Fruit fly (Drosophila melanogaster) whole organism, wandering third instar larva: ENCODE measurements around the gene CG9483.

ENCODE experiments used
- Abd-B ChIP-seq: fragments of >200 bp; optimal IDR thresholded peaks from 2 replicates; lab custom pipeline; 2017; ENCODE audit warnings: missing biosample characterization, missing genetic modification characterization
- CG9705 ChIP-seq: fragments of 200-800 bp; sonication (Bioruptor generic); optimal IDR thresholded peaks from 2 replicates; lab custom pipeline; 2018; ENCODE audit warnings: missing biosample characterization, mild to moderate bottlenecking, missing genetic modification characterization
- CrebA ChIP-seq: fragments of 200-800 bp; sonication (Bioruptor generic); optimal IDR thresholded peaks from 2 replicates; lab custom pipeline; 2016; ENCODE audit warnings: missing biosample characterization, mild to moderate bottlenecking, missing genetic modification characterization, borderline replicate concordance
- Dfd ChIP-seq: fragments of >200 bp; optimal IDR thresholded peaks from 2 replicates; lab custom pipeline; 2017; ENCODE audit warnings: missing biosample characterization, missing genetic modification characterization
- Dif ChIP-seq: fragments of 200-275, 200-300 bp; sonication (Bioruptor generic); optimal IDR thresholded peaks from 2 replicates; lab custom pipeline; 2018; ENCODE audit warnings: missing biosample characterization, missing genetic modification characterization; ENCODE audit not compliant: partially characterized antibody
- HLH106 ChIP-seq: fragments of 200-800 bp; optimal IDR thresholded peaks from 3 replicates; lab custom pipeline; 2019; ENCODE audit warnings: missing biosample characterization, mild to moderate bottlenecking, missing genetic modification characterization, moderate library complexity
- Hnf4 ChIP-seq: fragments of 200-800 bp; sonication (Bioruptor generic); optimal IDR thresholded peaks from 2 replicates; lab custom pipeline; 2016; ENCODE audit warnings: missing biosample characterization, mild to moderate bottlenecking, missing genetic modification characterization
- Hr83 ChIP-seq: fragments of 200-300 bp; sonication (Bioruptor generic); optimal IDR thresholded peaks from 2 replicates; lab custom pipeline; 2016; ENCODE audit warnings: missing biosample characterization, mild to moderate bottlenecking, missing genetic modification characterization, moderate library complexity; ENCODE audit not compliant: poor library complexity, severe bottlenecking
- Mio ChIP-seq: sonication (Bioruptor generic); optimal IDR thresholded peaks from 2 replicates; lab custom pipeline; 2016; ENCODE audit warnings: missing biosample characterization, missing genetic modification characterization
- Myc ChIP-seq: fragments of >200 bp; optimal IDR thresholded peaks from 2 replicates; lab custom pipeline; 2017
- N ChIP-seq: fragments of >200 bp; optimal IDR thresholded peaks from 2 replicates; lab custom pipeline; 2018; ENCODE audit warnings: missing biosample characterization, missing external identifiers, missing genetic modification characterization
- OdsH ChIP-seq: fragments of 200-800 bp; sonication (Bioruptor generic); optimal IDR thresholded peaks from 2 replicates; lab custom pipeline; 2016; ENCODE audit warnings: missing biosample characterization, mild to moderate bottlenecking, missing genetic modification characterization
- Sp1 ChIP-seq: fragments of 200-800 bp; sonication (Bioruptor generic); optimal IDR thresholded peaks from 3 replicates; lab custom pipeline; 2019; ENCODE audit warnings: missing biosample characterization, mild to moderate bottlenecking, missing genetic modification characterization, moderate library complexity
- Vsx2 ChIP-seq: fragments of 200-300, 225-300 bp; sonication (Bioruptor generic); optimal IDR thresholded peaks from 2 replicates; lab custom pipeline; 2018; ENCODE audit warnings: missing biosample characterization, missing genetic modification characterization; ENCODE audit not compliant: partially characterized antibody
- br ChIP-seq: fragments of 200-800 bp; sonication (Bioruptor generic); optimal IDR thresholded peaks from 2 replicates; lab custom pipeline; 2016; ENCODE audit warnings: missing biosample characterization, missing genetic modification characterization
- brk ChIP-seq: fragments of 200-800 bp; sonication (Bioruptor generic); optimal IDR thresholded peaks from 2 replicates; lab custom pipeline; 2016; ENCODE audit warnings: missing biosample characterization, mild to moderate bottlenecking, missing genetic modification characterization
- dl ChIP-seq, 2 experiments: fragments of 175-275, 200-275 bp in 1 of 2; fragments of 200-275 bp in 1 of 2; sonication (Bioruptor generic); optimal IDR thresholded peaks; lab custom pipeline; 2018; ENCODE audit warnings: mild to moderate bottlenecking in 2 of 2, missing biosample characterization in 2 of 2, missing genetic modification characterization in 2 of 2, moderate library complexity in 2 of 2; ENCODE audit not compliant: partially characterized antibody in 2 of 2, insufficient read depth in 1 of 2
- dmrt93B ChIP-seq: fragments of 200-800 bp; sonication (Bioruptor generic); optimal IDR thresholded peaks from 2 replicates; lab custom pipeline; 2018; ENCODE audit warnings: missing biosample characterization, mild to moderate bottlenecking, missing genetic modification characterization
- dsf ChIP-seq: sonication (Bioruptor generic); optimal IDR thresholded peaks from 2 replicates; lab custom pipeline; 2016; ENCODE audit warnings: missing biosample characterization, missing genetic modification characterization, borderline replicate concordance
- ey ChIP-seq: fragments of 200-800 bp; sonication (Bioruptor generic); optimal IDR thresholded peaks from 2 replicates; lab custom pipeline; 2016; ENCODE audit warnings: missing biosample characterization, missing genetic modification characterization
- foxo ChIP-seq, 2 experiments: fragments of 200-800 bp; sonication (Bioruptor generic); optimal IDR thresholded peaks; 2 replicates in 1 of 2; 3 replicates in 1 of 2; lab custom pipeline; 2016 to 2017; ENCODE audit warnings: missing biosample characterization in 2 of 2, missing genetic modification characterization in 2 of 2
- fru ChIP-seq: fragments of 200-800 bp; sonication (Bioruptor generic); optimal IDR thresholded peaks from 3 replicates; lab custom pipeline; 2016; ENCODE audit warnings: missing biosample characterization, mild to moderate bottlenecking, missing genetic modification characterization
- h ChIP-seq: fragments of 200-800 bp; sonication (Bioruptor generic); optimal IDR thresholded peaks from 3 replicates; lab custom pipeline; 2016; ENCODE audit warnings: missing biosample characterization, mild to moderate bottlenecking, missing genetic modification characterization
- jim ChIP-seq: fragments of 175-275, 200-325 bp; sonication (Bioruptor generic); optimal IDR thresholded peaks from 2 replicates; lab custom pipeline; 2016; ENCODE audit warnings: missing biosample characterization, mild to moderate bottlenecking, missing genetic modification characterization
- lola ChIP-seq: fragments of >200 bp; optimal IDR thresholded peaks from 2 replicates; lab custom pipeline; 2017; ENCODE audit warnings: missing biosample characterization, missing genetic modification characterization
- pan ChIP-seq: fragments of >200 bp; optimal IDR thresholded peaks from 2 replicates; lab custom pipeline; 2017
- psq ChIP-seq: fragments of 200-800 bp; sonication (Bioruptor generic); optimal IDR thresholded peaks from 3 replicates; lab custom pipeline; 2017; ENCODE audit warnings: missing biosample characterization, mild to moderate bottlenecking, missing genetic modification characterization, moderate library complexity
- rgr ChIP-seq: fragments of 200-800 bp; sonication (Bioruptor generic); optimal IDR thresholded peaks from 3 replicates; lab custom pipeline; 2016; ENCODE audit warnings: missing biosample characterization, mild to moderate bottlenecking, missing genetic modification characterization
- sage ChIP-seq: fragments of 200-800 bp; sonication (Bioruptor generic); optimal IDR thresholded peaks from 2 replicates; lab custom pipeline; 2016; ENCODE audit warnings: missing biosample characterization, mild to moderate bottlenecking, missing genetic modification characterization
- tai ChIP-seq: sonication (Bioruptor generic); optimal IDR thresholded peaks from 2 replicates; lab custom pipeline; 2016; ENCODE audit warnings: missing biosample characterization, missing genetic modification characterization
- usp ChIP-seq: fragments of >200 bp; optimal IDR thresholded peaks from 2 replicates; lab custom pipeline; 2017; ENCODE audit warnings: missing biosample characterization, missing genetic modification characterization
- woc ChIP-seq: sonication (Bioruptor generic); optimal IDR thresholded peaks from 2 replicates; lab custom pipeline; 2016; ENCODE audit warnings: missing biosample characterization, mild to moderate bottlenecking, missing genetic modification characterization

Gene CG9483

dm6 chr2L:8865550-8865949 is 1.0 kb upstream of the CG9483 start, which contains the start of gene CG32983:
Gene CG32983 (plus strand): TSS chr2L:8865850.
- TF ChIP-seq OdsH, result no peak
- TF ChIP-seq N (GFP tag; lab: Kevin White, UChicago), result no peak
- no peak for TF ChIP-seq Myc (lab: Kevin White, UChicago)
- no peak for TF ChIP-seq CrebA
- TF ChIP-seq Hnf4, result no peak
- no peak for TF ChIP-seq jim
- TF ChIP-seq h (GFP tag; lab: Kevin White, UChicago), result no peak
- no peak for TF ChIP-seq fru (GFP tag; lab: Kevin White, UChicago)
- TF ChIP-seq ey, result no peak
- TF ChIP-seq Dif (GFP tag; lab: Kevin White, UChicago), result no peak
- no peak for TF ChIP-seq dl (GFP tag; optimal IDR thresholded peaks at IDR 0.05; lab: Kevin White, UChicago; ENCODE audit: insufficient read depth in 1 of 2, partially characterized antibody in 2 of 2)
- TF ChIP-seq brk (GFP tag; lab: Kevin White, UChicago), result no peak
- TF ChIP-seq Mio, result no peak
- no peak for TF ChIP-seq Abd-B (GFP tag; lab: Kevin White, UChicago)
- no peak for TF ChIP-seq usp (GFP tag; lab: Kevin White, UChicago)
- no peak for TF ChIP-seq Dfd

- no peak for TF ChIP-seq rgr
- no peak for TF ChIP-seq Mio
- TF ChIP-seq Abd-B (GFP tag; lab: Kevin White, UChicago), result no peak
- no peak for TF ChIP-seq tai (GFP tag; lab: Kevin White, UChicago)
- TF ChIP-seq sage (GFP tag; lab: Kevin White, UChicago), result no peak
- no peak for TF ChIP-seq fru (GFP tag; lab: Kevin White, UChicago)
- TF ChIP-seq psq (GFP tag; lab: Kevin White, UChicago), result no peak
- TF ChIP-seq foxo (GFP tag; optimal IDR thresholded peaks at IDR 0.05; lab: Kevin White, UChicago), result no peak
Observed at dm6 chr2L:8871677-8872076, 5.1 kb downstream of the CG9483 start.

- TF ChIP-seq br, result no peak
- TF ChIP-seq brk (GFP tag; lab: Kevin White, UChicago), result no peak
- no peak for TF ChIP-seq Sp1 (GFP tag; lab: Kevin White, UChicago)
- TF ChIP-seq lola (GFP tag; lab: Kevin White, UChicago), result no peak
- TF ChIP-seq CG9705 (GFP tag; lab: Kevin White, UChicago), result no peak
- TF ChIP-seq CrebA, result no peak
- no peak for TF ChIP-seq dmrt93B
- no peak for TF ChIP-seq woc
Observed at dm6 chr2L:8875835-8876234, 9.3 kb downstream of the CG9483 start.

- TF ChIP-seq br (no peak), dmrt93B (no peak), woc (no peak), pan (lab: Kevin White, UChicago) (no peak), psq (GFP tag; lab: Kevin White, UChicago) (no peak), CG9705 (GFP tag; lab: Kevin White, UChicago) (no peak), OdsH (no peak), usp (GFP tag; lab: Kevin White, UChicago) (no peak), foxo (GFP tag; optimal IDR thresholded peaks at IDR 0.05; lab: Kevin White, UChicago) (no peak), dl (GFP tag; optimal IDR thresholded peaks at IDR 0.05; lab: Kevin White, UChicago; ENCODE audit: insufficient read depth in 1 of 2, partially characterized antibody in 2 of 2) (no peak), Sp1 (GFP tag; lab: Kevin White, UChicago) (no peak), HLH106 (tag; lab: Kevin White, UChicago) (no peak), Dfd (no peak), Hr83 (GFP tag; lab: Kevin White, UChicago) (no peak), dsf (GFP tag; lab: Kevin White, UChicago) (no peak), Vsx2 (GFP tag; lab: Kevin White, UChicago) (no peak), jim (no peak), brk (GFP tag; lab: Kevin White, UChicago) (no peak), h (GFP tag; lab: Kevin White, UChicago) (no peak), Abd-B (GFP tag; lab: Kevin White, UChicago) (no peak)
Observed at dm6 chr2L:8879241-8879931, 12.8 kb downstream of the CG9483 start.
